Worm (Caenorhabditis elegans) whole organism, L4 larva: ENCODE measurements around the gene T23G5.3.

Source experiments
- aly-2 ChIP-seq: sonication (generic microtip); optimal IDR thresholded peaks from 2 replicates; lab custom pipeline; 2018; ENCODE audit warnings: missing biosample characterization, missing genetic modification characterization
- nhr-28 ChIP-seq: fragments of 150-350 bp; optimal IDR thresholded peaks from 2 replicates; lab custom pipeline; 2014; ENCODE audit warnings: missing biosample characterization, missing genetic modification characterization
- nhr-41 ChIP-seq: fragments of 200-800 bp; sonication (Bioruptor generic); IDR thresholded peaks from 2 replicates; pipeline ENCODE4 v1.3.6; 2022; ENCODE audit warnings: missing genetic modification reagents, missing genetic modification characterization, missing compliant biosample characterization
- pha-4 ChIP-seq, 2 experiments: fragments of 150-350 bp in 1 of 2; fragments of 200-800 bp in 1 of 2; sonication (Bioruptor generic) in 1 of 2; IDR thresholded peaks in 1 of 2; optimal IDR thresholded peaks in 1 of 2; 2 replicates each; pipeline versions ENCODE4 v1.3.6 to Lab custom; 2014 to 2022; ENCODE audit warnings: missing genetic modification characterization in 2 of 2, missing genetic modification reagents in 2 of 2, missing biosample characterization in 1 of 2, missing compliant biosample characterization in 1 of 2
- rbr-2 ChIP-seq: sonication (generic microtip); optimal IDR thresholded peaks from 2 replicates; lab custom pipeline; 2016; ENCODE audit warnings: missing genotype, missing genetic modification characterization, missing compliant biosample characterization
- snpc-4 ChIP-seq: fragments of 150-350 bp; optimal IDR thresholded peaks from 2 replicates; lab custom pipeline; 2014; ENCODE audit warnings: missing biosample characterization, missing genetic modification characterization

ce11 chrIII:9247221-9247620 lies 16.1 kb upstream of the T23G5.3 start, which contains the start of gene T02C1.1:
- no peak for TF ChIP-seq rbr-2 (tag; lab: Kevin White, UChicago)
- TF ChIP-seq nhr-41 (GFP tag; lab: Robert Waterston, UW): no peak
- no peak for TF ChIP-seq snpc-4
- no peak for TF ChIP-seq aly-2 (tag; lab: Kevin White, UChicago)
- no peak for TF ChIP-seq pha-4 (GFP tag; IDR thresholded peaks at IDR 0.05; lab: Robert Waterston, UW)
- no peak for TF ChIP-seq pha-4 (tag; optimal IDR thresholded peaks at IDR 0.05; lab: Kevin White, UChicago)
- no peak for TF ChIP-seq nhr-28
